Fruit fly (Drosophila melanogaster) whole organism, adult: Measurements from ENCODE around the gene CG13003.

Experiments used
- CG11617 ChIP-seq: fragments of 200-800 bp; sonication (Bioruptor generic); optimal IDR thresholded peaks from 2 replicates; lab custom pipeline; 2017; ENCODE audit warnings: mild to moderate bottlenecking, missing biosample characterization, missing genetic modification reagents, missing genetic modification characterization
- CG33017 ChIP-seq: fragments of 200-800 bp; sonication (Bioruptor generic); optimal IDR thresholded peaks from 2 replicates; lab custom pipeline; 2018; ENCODE audit warnings: missing biosample characterization, mild to moderate bottlenecking, missing genetic modification characterization, moderate library complexity
- Hr96 ChIP-seq: fragments of 200-800 bp; sonication (Bioruptor generic); optimal IDR thresholded peaks from 2 replicates; lab custom pipeline; 2016; ENCODE audit warnings: missing biosample characterization, missing genetic modification characterization
- cic ChIP-seq: fragments of 200-800 bp; sonication (Bioruptor generic); optimal IDR thresholded peaks from 2 replicates; lab custom pipeline; 2017; ENCODE audit warnings: missing biosample characterization, mild to moderate bottlenecking, missing genetic modification characterization, moderate library complexity
- kay ChIP-seq: fragments of 200-800 bp; sonication (Bioruptor generic); peaks from one replicate; lab custom pipeline; 2016; ENCODE audit warnings: missing biosample characterization, missing genetic modification characterization, borderline replicate concordance
- toe ChIP-seq: fragments of 200-800 bp; sonication (Bioruptor generic); optimal IDR thresholded peaks from 2 replicates; lab custom pipeline; 2016; ENCODE audit warnings: missing biosample characterization, missing genetic modification characterization

DNA sequence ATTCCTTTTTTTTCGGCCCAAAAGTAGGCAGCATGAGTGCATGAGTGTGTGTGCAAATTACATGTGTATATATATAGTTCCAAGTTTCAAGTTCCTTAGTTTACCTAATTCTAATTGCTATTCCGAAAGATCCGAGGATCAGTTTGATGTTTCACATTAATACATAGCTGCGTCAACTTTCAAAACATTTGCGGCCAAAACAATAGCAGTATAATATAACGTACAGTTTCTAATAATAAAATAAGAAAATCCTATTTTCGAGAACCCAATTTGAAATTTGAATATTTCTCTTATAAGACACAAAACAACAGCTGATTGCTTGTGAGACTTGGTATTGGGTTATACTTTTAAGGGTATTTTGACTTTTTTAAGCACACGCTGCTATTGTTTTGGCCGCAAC, 37.3 kb downstream of the CG13003 start:
- TF ChIP-seq kay (GFP tag; lab: Kevin White, UChicago) = no peak
- TF ChIP-seq cic (GFP tag; lab: Kevin White, UChicago) = no peak
- TF ChIP-seq Hr96 = no peak
- no peak for TF ChIP-seq CG11617 (GFP tag; lab: Kevin White, UChicago)
- TF ChIP-seq CG33017 (tag; lab: Kevin White, UChicago) = no peak
- no peak for TF ChIP-seq toe (GFP tag; lab: Kevin White, UChicago)
